Fruit fly (Drosophila melanogaster): ENCODE results near the gene Gr94a.

Gr94a gene

dm6 chr3R:23053936-23054335 is 2.4 kb downstream of the Gr94a start, which contains the start of gene p53 (continued):
- no peak for TF ChIP-seq Ets96B (tag; optimal IDR thresholded peaks at IDR 0.05)
- TF ChIP-seq net (GFP tag; optimal IDR thresholded peaks at IDR 0.05) = peak; percentile 37
- TF ChIP-seq Sox14 (GFP tag; optimal IDR thresholded peaks at IDR 0.05) = peak; percentile 33
- TF ChIP-seq esn (GFP tag; optimal IDR thresholded peaks at IDR 0.05) = peak; percentile 70
- peak; percentile 63 for TF ChIP-seq Hr39 (GFP tag; optimal IDR thresholded peaks at IDR 0.05)
- no peak for TF ChIP-seq CG4318 (GFP tag; optimal IDR thresholded peaks at IDR 0.05)
- no peak for TF ChIP-seq Smox (GFP tag; optimal IDR thresholded peaks at IDR 0.05)
- TF ChIP-seq Blimp-1 (GFP tag; optimal IDR thresholded peaks at IDR 0.05) = peak; percentile 18
- peak; percentile 36 for TF ChIP-seq CG3032 (tag; optimal IDR thresholded peaks at IDR 0.05)
- TF ChIP-seq eg (GFP tag; IDR thresholded peaks at IDR 0.05) = peak; percentile 49; the same call in 1 of the 3 replicates
- TF ChIP-seq CG15336 (GFP tag; IDR thresholded peaks at IDR 0.05) = no peak
- peak; percentile 69 for TF ChIP-seq CG3919 (GFP tag; optimal IDR thresholded peaks at IDR 0.05)
- TF ChIP-seq CG6792 (GFP tag; optimal IDR thresholded peaks at IDR 0.05) = peak; percentile 45
- peak; percentile 45 for TF ChIP-seq vri (GFP tag; optimal IDR thresholded peaks at IDR 0.05)
- TF ChIP-seq topi (GFP tag; optimal IDR thresholded peaks at IDR 0.05) = peak; percentile 63
- TF ChIP-seq CG11762 (GFP tag; optimal IDR thresholded peaks at IDR 0.05; ENCODE audit: insufficient read depth) = peak; percentile 16
- TF ChIP-seq CG1621 (tag; optimal IDR thresholded peaks at IDR 0.05) = peak; percentile 50
- no peak for TF ChIP-seq CG8119 (GFP tag; IDR thresholded peaks at IDR 0.05)
- no peak for TF ChIP-seq CG32006 (GFP tag; optimal IDR thresholded peaks at IDR 0.05)
- peak; percentile 39 for TF ChIP-seq CG8319 (GFP tag; optimal IDR thresholded peaks at IDR 0.05)
- TF ChIP-seq achi (GFP tag; optimal IDR thresholded peaks at IDR 0.05) = peak; percentile 96
- peak; percentile 58 for TF ChIP-seq OdsH (GFP tag; optimal IDR thresholded peaks at IDR 0.05)
- peak; percentile 27 for TF ChIP-seq CG7368 (GFP tag; optimal IDR thresholded peaks at IDR 0.05)

- TF ChIP-seq Gug (GFP tag; IDR thresholded peaks at IDR 0.05) = no peak
- TF ChIP-seq Sox14 (GFP tag; optimal IDR thresholded peaks at IDR 0.05) = no peak
- TF ChIP-seq Met (GFP tag; optimal IDR thresholded peaks at IDR 0.05) = no peak
- no peak for TF ChIP-seq CG31627 (GFP tag; optimal IDR thresholded peaks at IDR 0.05)
- no peak for TF ChIP-seq Eip78C (GFP tag)
Measured at dm6 chr3R:23056113-23056512, 4.6 kb downstream of the Gr94a start.

DNA sequence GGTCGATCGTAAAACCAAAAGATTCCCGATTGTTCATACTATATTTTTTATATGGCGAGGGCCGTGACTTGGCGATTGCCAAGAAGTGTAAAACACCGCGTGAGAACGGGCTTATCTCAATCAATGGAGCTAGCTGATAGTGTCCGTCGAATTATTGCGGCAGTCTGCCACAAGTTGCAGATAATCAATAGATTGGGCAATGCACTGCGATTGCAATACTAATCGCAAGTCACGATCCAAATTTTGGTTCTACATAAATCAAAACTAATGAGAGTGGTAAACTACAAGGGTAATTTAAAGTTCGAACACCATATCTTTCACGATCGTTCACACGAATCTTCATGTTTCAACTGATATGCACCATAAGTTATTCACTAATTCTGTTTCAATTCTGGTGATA is 5.3 kb downstream of the Gr94a start:
- TF ChIP-seq esn (GFP tag; optimal IDR thresholded peaks at IDR 0.05) (no peak), CG8119 (GFP tag; IDR thresholded peaks at IDR 0.05) (no peak), CG10631 (GFP tag; optimal IDR thresholded peaks at IDR 0.05) (no peak), achi (GFP tag; optimal IDR thresholded peaks at IDR 0.05) (no peak), CG6163 (GFP tag; IDR thresholded peaks at IDR 0.05) (no peak), vri (GFP tag; optimal IDR thresholded peaks at IDR 0.05) (peak; percentile 7)

dm6 chr3R:23057390-23057789 is 5.9 kb downstream of the Gr94a start:
- TF ChIP-seq Gug (GFP tag; IDR thresholded peaks at IDR 0.05) = no peak
- TF ChIP-seq pdm3 (GFP tag; optimal IDR thresholded peaks at IDR 0.05) = no peak
- TF ChIP-seq CG6792 (GFP tag; optimal IDR thresholded peaks at IDR 0.05) = no peak
- no peak for TF ChIP-seq CG4318 (GFP tag; optimal IDR thresholded peaks at IDR 0.05)
- TF ChIP-seq salr (GFP tag; optimal IDR thresholded peaks at IDR 0.05) = no peak

- TF ChIP-seq fkh (GFP tag; optimal IDR thresholded peaks at IDR 0.05) = no peak
- no peak for TF ChIP-seq ss (GFP tag; optimal IDR thresholded peaks at IDR 0.05)
- TF ChIP-seq CG6792 (GFP tag; optimal IDR thresholded peaks at IDR 0.05) = no peak
- TF ChIP-seq CG11902 (GFP tag; optimal IDR thresholded peaks at IDR 0.05) = no peak
- no peak for TF ChIP-seq CG34406 (GFP tag; optimal IDR thresholded peaks at IDR 0.05)
- TF ChIP-seq CG8119 (GFP tag; IDR thresholded peaks at IDR 0.05) = no peak
- TF ChIP-seq Eip93F (GFP tag; optimal IDR thresholded peaks at IDR 0.05) = no peak
- TF ChIP-seq lz (GFP tag; optimal IDR thresholded peaks at IDR 0.05) = no peak
- no peak for TF ChIP-seq acj6 (GFP tag; optimal IDR thresholded peaks at IDR 0.05)
- TF ChIP-seq Eip78C (GFP tag) = no peak
- TF ChIP-seq CG11762 (GFP tag; optimal IDR thresholded peaks at IDR 0.05; ENCODE audit: insufficient read depth) = no peak
- no peak for TF ChIP-seq CG3032 (tag; optimal IDR thresholded peaks at IDR 0.05)
- no peak for TF ChIP-seq svp (GFP tag)
- TF ChIP-seq eg (GFP tag; IDR thresholded peaks at IDR 0.05) = no peak
Measured at dm6 chr3R:23058858-23059257, 7.4 kb downstream of the Gr94a start, which contains the start of gene Ctns. TSS of gene Ctns (minus strand) at chr3R:23058958.

Measured in whole organism, prepupa.